Fruit fly (Drosophila melanogaster) whole organism, embryonic: Measurements from ENCODE around the gene soti.

ENCODE experiments used
- Atf6 ChIP-seq: fragments of 200-800 bp; sonication (Bioruptor generic); IDR thresholded peaks from 2 replicates; pipeline ENCODE4 v1.3.6; 2022; ENCODE audit warnings: missing biosample characterization, missing genetic modification characterization
- CG10543 ChIP-seq: fragments of 200-800 bp; sonication (Bioruptor generic); optimal IDR thresholded peaks from 3 replicates; lab custom pipeline; 2017; ENCODE audit warnings: missing biosample characterization, mild to moderate bottlenecking, missing genetic modification characterization, moderate library complexity
- CG11456 ChIP-seq: fragments of 200-800 bp; sonication (Bioruptor generic); IDR thresholded peaks from 3 replicates; pipeline ENCODE4 v1.3.6; 2022; ENCODE audit warnings: missing biosample characterization, missing genetic modification characterization
- CG13287 ChIP-seq: fragments of 200-800 bp; sonication (Bioruptor generic); IDR thresholded peaks from 2 replicates; pipeline ENCODE4 v1.3.6; 2022; ENCODE audit warnings: missing biosample characterization, missing genetic modification characterization; ENCODE audit not compliant: partially characterized antibody
- CG1602 ChIP-seq: fragments of 200-800 bp; sonication (Bioruptor generic); optimal IDR thresholded peaks from 3 replicates; lab custom pipeline; 2016; ENCODE audit warnings: missing biosample characterization, missing genetic modification characterization
- CG16813 ChIP-seq: fragments of 200-800 bp; sonication (Bioruptor generic); IDR thresholded peaks from 3 replicates; pipeline ENCODE4 v1.3.6; 2022; ENCODE audit warnings: missing biosample characterization, missing genetic modification characterization; ENCODE audit not compliant: partially characterized antibody
- CG16815 ChIP-seq: fragments of 200-800 bp; sonication (Bioruptor generic); optimal IDR thresholded peaks from 3 replicates; lab custom pipeline; 2017; ENCODE audit warnings: missing biosample characterization, mild to moderate bottlenecking, missing genetic modification characterization
- CG1792 ChIP-seq: fragments of 200-800 bp; sonication (Bioruptor generic); optimal IDR thresholded peaks from 2 replicates; lab custom pipeline; 2016; ENCODE audit warnings: missing biosample characterization, missing genetic modification characterization
- CG18599 ChIP-seq: fragments of 200-800 bp; sonication (Bioruptor generic); optimal IDR thresholded peaks from 3 replicates; lab custom pipeline; 2017; ENCODE audit warnings: missing biosample characterization, missing genetic modification characterization, mild to moderate bottlenecking, moderate library complexity, missing genetic modification reagents
- CG31388 ChIP-seq: fragments of 200-800 bp; sonication (Bioruptor generic); optimal IDR thresholded peaks from 2 replicates; lab custom pipeline; 2016; ENCODE audit warnings: missing biosample characterization, missing genetic modification characterization
- CG4730 ChIP-seq: fragments of 200-800 bp; sonication (Bioruptor generic); IDR thresholded peaks from 2 replicates; pipeline ENCODE4 v1.3.6; 2022; ENCODE audit warnings: missing biosample characterization, missing genetic modification characterization
- CG6683 ChIP-seq: fragments of 200-800 bp; sonication (Bioruptor generic); optimal IDR thresholded peaks from 2 replicates; lab custom pipeline; 2017; ENCODE audit warnings: missing biosample characterization, mild to moderate bottlenecking, missing genetic modification characterization, missing genetic modification reagents
- CG6813 ChIP-seq: fragments of 200-800 bp; sonication (Bioruptor generic); optimal IDR thresholded peaks from 2 replicates; lab custom pipeline; 2017; ENCODE audit warnings: missing biosample characterization, missing genetic modification characterization, mild to moderate bottlenecking, moderate library complexity, missing genetic modification reagents
- CG7357 ChIP-seq: fragments of 200-800 bp; sonication (Bioruptor generic); IDR thresholded peaks from 3 replicates; pipeline ENCODE4 v1.3.6; 2022; ENCODE audit warnings: missing biosample characterization, missing genetic modification characterization
- CG8478 ChIP-seq: fragments of >200 bp; optimal IDR thresholded peaks from 2 replicates; lab custom pipeline; 2018
- CG9215 ChIP-seq: fragments of 200-800 bp; sonication (Bioruptor generic); IDR thresholded peaks from 2 replicates; pipeline ENCODE4 v1.3.6; 2022; ENCODE audit warnings: missing biosample characterization, missing genetic modification characterization
- CG9817 ChIP-seq: fragments of 200-800 bp; sonication (Bioruptor generic); optimal IDR thresholded peaks from 2 replicates; lab custom pipeline; 2018; ENCODE audit warnings: missing biosample characterization, mild to moderate bottlenecking, missing genetic modification characterization, moderate library complexity
- CrebB ChIP-seq: fragments of 200-800 bp; sonication (Bioruptor generic); optimal IDR thresholded peaks from 3 replicates; lab custom pipeline; 2018; ENCODE audit warnings: missing biosample characterization, mild to moderate bottlenecking, missing genetic modification characterization
- Dad ChIP-seq: fragments of 200-800 bp; sonication (Bioruptor generic); optimal IDR thresholded peaks from 3 replicates; lab custom pipeline; 2016; ENCODE audit warnings: missing biosample characterization, missing genetic modification characterization
- Dp ChIP-seq: fragments of 200-800 bp; sonication (Bioruptor generic); optimal IDR thresholded peaks from 2 replicates; lab custom pipeline; 2018; ENCODE audit warnings: missing biosample characterization, mild to moderate bottlenecking, missing genetic modification characterization, moderate library complexity
- Drgx ChIP-seq: fragments of 200-800 bp; sonication (Bioruptor generic); IDR thresholded peaks from 2 replicates; pipeline ENCODE4 v1.3.6; 2022; ENCODE audit warnings: missing biosample characterization, missing genetic modification characterization
- Elba2 ChIP-seq: fragments of 200-800 bp; sonication (Bioruptor generic); optimal IDR thresholded peaks from 3 replicates; lab custom pipeline; 2016; ENCODE audit warnings: missing biosample characterization, missing genetic modification characterization
- Hr51 ChIP-seq, 2 experiments: fragments of 200-800 bp; sonication (Bioruptor generic); optimal IDR thresholded peaks; 2 replicates in 1 of 2; 3 replicates in 1 of 2; lab custom pipeline; 2016 to 2018; ENCODE audit warnings: missing biosample characterization in 2 of 2, missing genetic modification characterization in 2 of 2, mild to moderate bottlenecking in 1 of 2, moderate library complexity in 1 of 2
- Hr78 ChIP-seq, 2 experiments: fragments of 200-800 bp in 1 of 2; fragments of >200 bp in 1 of 2; sonication (Bioruptor generic) in 1 of 2; optimal IDR thresholded peaks; 2 replicates each; lab custom pipeline; 2017 to 2019; ENCODE audit warnings: missing biosample characterization in 2 of 2, missing genetic modification characterization in 2 of 2, mild to moderate bottlenecking in 1 of 2, moderate library complexity in 1 of 2
- Kr ChIP-seq: fragments of 200-800 bp; sonication (Bioruptor generic); optimal IDR thresholded peaks from 2 replicates; lab custom pipeline; 2017; ENCODE audit warnings: missing biosample characterization, mild to moderate bottlenecking, missing genetic modification characterization
- Mad ChIP-seq: fragments of 200-800 bp; sonication (Bioruptor generic); optimal IDR thresholded peaks from 2 replicates; lab custom pipeline; 2016; ENCODE audit warnings: missing biosample characterization, missing genetic modification characterization
- NC2β ChIP-seq: fragments of 200-800 bp; sonication (Bioruptor generic); optimal IDR thresholded peaks from 2 replicates; lab custom pipeline; 2016; ENCODE audit warnings: missing biosample characterization, missing genetic modification characterization
- Optix ChIP-seq: fragments of 200-800 bp; sonication (Bioruptor generic); IDR thresholded peaks from 3 replicates; pipeline ENCODE4 v1.3.6; 2022; ENCODE audit warnings: missing biosample characterization, missing genetic modification characterization
- Side ChIP-seq: fragments of 200-800 bp; sonication (Bioruptor generic); optimal IDR thresholded peaks from 2 replicates; lab custom pipeline; 2016; ENCODE audit warnings: missing biosample characterization, missing genetic modification characterization
- Sry-δ ChIP-seq: fragments of 200-800 bp; sonication (Bioruptor generic); optimal IDR thresholded peaks from 2 replicates; lab custom pipeline; 2016; ENCODE audit warnings: missing biosample characterization, missing genetic modification characterization
- ac ChIP-seq: fragments of 200-800 bp; sonication (Bioruptor generic); optimal IDR thresholded peaks from 3 replicates; lab custom pipeline; 2017; ENCODE audit warnings: missing biosample characterization, mild to moderate bottlenecking, missing genetic modification characterization
- bab2 ChIP-seq: fragments of 200-800 bp; sonication (Bioruptor generic); optimal IDR thresholded peaks from 2 replicates; lab custom pipeline; 2016; ENCODE audit warnings: missing biosample characterization, missing genetic modification characterization
- bowl ChIP-seq: fragments of 200-800 bp; sonication (Bioruptor generic); IDR thresholded peaks from 2 replicates; pipeline ENCODE4 v1.3.6; 2022; ENCODE audit warnings: missing biosample characterization, missing genetic modification characterization
- dimm ChIP-seq: fragments of 200-800 bp; sonication (Bioruptor generic); IDR thresholded peaks from 2 replicates; pipeline ENCODE4 v1.3.6; 2022; ENCODE audit warnings: missing biosample characterization, missing genetic modification characterization
- ewg ChIP-seq: fragments of 200-800 bp; sonication (Bioruptor generic); optimal IDR thresholded peaks from 3 replicates; lab custom pipeline; 2017; ENCODE audit warnings: mild to moderate bottlenecking, missing biosample characterization, missing genetic modification reagents, missing genetic modification characterization
- fd3F ChIP-seq: fragments of 200-800 bp; sonication (Bioruptor generic); optimal IDR thresholded peaks from 2 replicates; lab custom pipeline; 2018; ENCODE audit warnings: missing biosample characterization, mild to moderate bottlenecking, missing genetic modification characterization, moderate library complexity
- hb ChIP-seq: fragments of 200-800 bp; sonication (Bioruptor generic); IDR thresholded peaks from 3 replicates; pipeline ENCODE4 v1.3.6; 2022; ENCODE audit warnings: missing biosample characterization, missing genetic modification characterization; ENCODE audit not compliant: partially characterized antibody
- jigr1 ChIP-seq: fragments of 200-800 bp; sonication (Bioruptor generic); IDR thresholded peaks from 3 replicates; pipeline ENCODE4 v1.3.6; 2022; ENCODE audit warnings: missing biosample characterization, missing genetic modification characterization
- lab ChIP-seq: fragments of 200-800 bp; sonication (Bioruptor generic); optimal IDR thresholded peaks from 3 replicates; lab custom pipeline; 2017; ENCODE audit warnings: missing biosample characterization, missing genetic modification characterization, mild to moderate bottlenecking, moderate library complexity, missing genetic modification reagents
- maf-S ChIP-seq: fragments of 200-800 bp; sonication (Bioruptor generic); optimal IDR thresholded peaks from 2 replicates; lab custom pipeline; 2016; ENCODE audit warnings: missing biosample characterization, missing genetic modification characterization
- mld ChIP-seq: fragments of 200-800 bp; sonication (Bioruptor generic); IDR thresholded peaks from 3 replicates; pipeline ENCODE4 v1.3.6; 2022; ENCODE audit warnings: missing biosample characterization, missing genetic modification characterization; ENCODE audit not compliant: partially characterized antibody
- oc ChIP-seq: fragments of 200-800 bp; sonication (Bioruptor generic); optimal IDR thresholded peaks from 2 replicates; lab custom pipeline; 2018; ENCODE audit warnings: missing biosample characterization, mild to moderate bottlenecking, missing genetic modification characterization, moderate library complexity
- otp ChIP-seq: fragments of 200-800 bp; sonication (Bioruptor generic); IDR thresholded peaks from 3 replicates; pipeline ENCODE4, ENCODE4 v1.3.6; 2022; ENCODE audit warnings: missing biosample characterization, missing genetic modification characterization
- p53 ChIP-seq: fragments of 200-800 bp; sonication (Bioruptor generic); optimal IDR thresholded peaks from 2 replicates; lab custom pipeline; 2016; ENCODE audit warnings: missing biosample characterization, missing genetic modification characterization
- prd ChIP-seq, 3 experiments: fragments of >200 bp in 2 of 3; fragments of 200-800 bp in 1 of 3; sonication (Bioruptor generic) in 1 of 3; optimal IDR thresholded peaks in 2 of 3; IDR thresholded peaks in 1 of 3; 2 replicates in 2 of 3; 3 replicates in 1 of 3; pipeline versions ENCODE4 v1.3.6 to Lab custom; 2017 to 2022; ENCODE audit warnings: missing biosample characterization in 1 of 3, missing genetic modification characterization in 1 of 3
- scrt ChIP-seq: fragments of 200-800 bp; sonication (Bioruptor generic); optimal IDR thresholded peaks from 2 replicates; lab custom pipeline; 2018; ENCODE audit warnings: missing biosample characterization, mild to moderate bottlenecking, missing genetic modification characterization, moderate library complexity
- shn ChIP-seq: fragments of 200-800 bp; sonication (Bioruptor generic); optimal IDR thresholded peaks from 3 replicates; lab custom pipeline; 2016; ENCODE audit warnings: missing biosample characterization, missing genetic modification characterization
- stwl ChIP-seq: fragments of 200-800 bp; sonication (Bioruptor generic); optimal IDR thresholded peaks from 3 replicates; lab custom pipeline; 2018; ENCODE audit warnings: missing biosample characterization, mild to moderate bottlenecking, missing genetic modification characterization, moderate library complexity
- trh ChIP-seq: fragments of 200-800 bp; sonication (Bioruptor generic); optimal IDR thresholded peaks from 2 replicates; lab custom pipeline; 2016; ENCODE audit warnings: missing biosample characterization, missing genetic modification characterization

The soti gene

dm6 chr3R:14391281-14391680 is 9.8 kb upstream of the soti start (continued):
- TF ChIP-seq Atf6 (peak; percentile 72), CG6683 (GFP tag; lab: Kevin White, UChicago) (peak; percentile 37), CG6813 (GFP tag; lab: Kevin White, UChicago) (peak; percentile 77), CrebB (tag; lab: Kevin White, UChicago) (no peak), CG16813 (GFP tag; lab: Robert Waterston, UW) (no peak; the same call in 2 of the 3 replicates), shn (GFP tag; lab: Kevin White, UChicago) (peak; percentile 28), dimm (peak; percentile 70), CG1792 (GFP tag; lab: Kevin White, UChicago) (peak; percentile 79), hb (no peak), ac (GFP tag; lab: Kevin White, UChicago) (peak; percentile 49), CG8478 (lab: Kevin White, UChicago) (no peak), Side (GFP tag; lab: Kevin White, UChicago) (peak; percentile 83), CG1602 (GFP tag; lab: Kevin White, UChicago) (peak; percentile 65), CG11456 (GFP tag; lab: Robert Waterston, UW) (peak; percentile 99), CG9215 (GFP tag; lab: Robert Waterston, UW) (peak; percentile 77), NC2β (peak; percentile 93), CG31388 (GFP tag; lab: Kevin White, UChicago) (peak; percentile 75), ewg (GFP tag; lab: Kevin White, UChicago) (peak; percentile 46), p53 (GFP tag; lab: Kevin White, UChicago) (peak; percentile 51), bab2 (peak; percentile 97), Dad (GFP tag; lab: Kevin White, UChicago) (peak; percentile 85), maf-S (GFP tag; lab: Kevin White, UChicago) (peak; percentile 36), Drgx (GFP tag; lab: Robert Waterston, UW) (peak; percentile 26; the same call in 1 of the 2 replicates), Hr78 (GFP tag; optimal IDR thresholded peaks at IDR 0.05; lab: Kevin White, UChicago) (no peak), Elba2 (GFP tag; lab: Kevin White, UChicago) (no peak), trh (GFP tag; lab: Kevin White, UChicago) (no peak), oc (tag; lab: Kevin White, UChicago) (no peak), CG7357 (GFP tag; lab: Robert Waterston, UW) (peak; percentile 62; the same call in 2 of the 3 replicates), CG16815 (peak; percentile 62), mld (GFP tag; lab: Robert Waterston, UW) (no peak), Hr51 (GFP tag; optimal IDR thresholded peaks at IDR 0.05; lab: Kevin White, UChicago) (peak in 1 of 2 experiments; percentile 29), CG9817 (peak; percentile 85), scrt (GFP tag; lab: Kevin White, UChicago) (peak; percentile 62), CG13287 (GFP tag; lab: Robert Waterston, UW) (peak; percentile 34; the same call in 1 of the 2 replicates), Optix (GFP tag; lab: Robert Waterston, UW) (peak; percentile 87), fd3F (GFP tag; lab: Kevin White, UChicago) (peak; percentile 37), jigr1 (GFP tag; lab: Robert Waterston, UW) (peak; percentile 68; the same call in 2 of the 3 replicates), Kr (GFP tag; lab: Kevin White, UChicago) (no peak), CG18599 (GFP tag; lab: Kevin White, UChicago) (peak; percentile 82), bowl (GFP tag; lab: Robert Waterston, UW) (0 out of 2 replicates have a peak, but pooled peaks have one; percentile 57), Sry-δ (GFP tag; lab: Kevin White, UChicago) (peak; percentile 57), Mad (GFP tag; lab: Kevin White, UChicago) (peak; percentile 47), stwl (tag; lab: Kevin White, UChicago) (peak; percentile 84), prd (optimal IDR thresholded peaks at IDR 0.05; lab: Kevin White, UChicago) (no peak), prd (GFP tag; IDR thresholded peaks at IDR 0.05; lab: Robert Waterston, UW) (peak; percentile 92), CG4730 (GFP tag; lab: Robert Waterston, UW) (peak; percentile 91), CG10543 (GFP tag; lab: Kevin White, UChicago) (peak; percentile 79), Dp (GFP tag; lab: Kevin White, UChicago) (peak; percentile 9), lab (GFP tag; lab: Kevin White, UChicago) (peak; percentile 90), otp (GFP tag; lab: Robert Waterston, UW) (peak; percentile 89)
